Fruit fly (Drosophila melanogaster) whole organism, embryonic: ENCODE results near the gene bb8.

Experiments used
- ATbp ChIP-seq: fragments of 200-800 bp; sonication (Bioruptor generic); optimal IDR thresholded peaks from 2 replicates; lab custom pipeline; 2017; ENCODE audit warnings: missing biosample characterization, mild to moderate bottlenecking, missing genetic modification characterization, missing genetic modification reagents
- BtbVII ChIP-seq: fragments of 200-800 bp; sonication (Bioruptor generic); optimal IDR thresholded peaks from 3 replicates; lab custom pipeline; 2017; ENCODE audit warnings: missing biosample characterization, mild to moderate bottlenecking, missing genetic modification characterization
- CG10274 ChIP-seq: fragments of 200-800 bp; sonication (Bioruptor generic); optimal IDR thresholded peaks from 3 replicates; lab custom pipeline; 2017; ENCODE audit warnings: missing biosample characterization, mild to moderate bottlenecking, missing genetic modification characterization
- CG11247 ChIP-seq: fragments of 200-800 bp; sonication (Bioruptor generic); IDR thresholded peaks from 2 replicates; pipeline ENCODE4 v1.3.6; 2022; ENCODE audit warnings: missing biosample characterization, missing genetic modification characterization
- CG12071 ChIP-seq: fragments of 200-800 bp; sonication (Bioruptor generic); optimal IDR thresholded peaks from 3 replicates; lab custom pipeline; 2018; ENCODE audit warnings: missing biosample characterization, mild to moderate bottlenecking, missing genetic modification characterization
- CG12299 ChIP-seq: fragments of 200-800 bp; sonication (Bioruptor generic); optimal IDR thresholded peaks from 2 replicates; lab custom pipeline; 2018; ENCODE audit warnings: missing biosample characterization, mild to moderate bottlenecking, missing genetic modification characterization
- CG13296 ChIP-seq: fragments of 200-800 bp; sonication (Bioruptor generic); optimal IDR thresholded peaks from 3 replicates; lab custom pipeline; 2018; ENCODE audit warnings: missing biosample characterization, mild to moderate bottlenecking, missing genetic modification characterization
- CG16815 ChIP-seq: fragments of 200-800 bp; sonication (Bioruptor generic); optimal IDR thresholded peaks from 3 replicates; lab custom pipeline; 2017; ENCODE audit warnings: missing biosample characterization, mild to moderate bottlenecking, missing genetic modification characterization
- CG17186 ChIP-seq: fragments of 200-800 bp; sonication (Bioruptor generic); optimal IDR thresholded peaks from 3 replicates; lab custom pipeline; 2017; ENCODE audit warnings: missing biosample characterization, missing genetic modification reagents, missing genetic modification characterization
- CG17385 ChIP-seq: fragments of 200-800 bp; sonication (Bioruptor generic); optimal IDR thresholded peaks from 3 replicates; lab custom pipeline; 2018; ENCODE audit warnings: missing biosample characterization, mild to moderate bottlenecking, missing genetic modification characterization
- CG18599 ChIP-seq: fragments of 200-800 bp; sonication (Bioruptor generic); optimal IDR thresholded peaks from 3 replicates; lab custom pipeline; 2017; ENCODE audit warnings: missing biosample characterization, missing genetic modification characterization, mild to moderate bottlenecking, moderate library complexity, missing genetic modification reagents
- CG18619 ChIP-seq: fragments of 200-800 bp; sonication (Bioruptor generic); optimal IDR thresholded peaks from 3 replicates; lab custom pipeline; 2017; ENCODE audit warnings: missing biosample characterization, mild to moderate bottlenecking, missing genetic modification characterization
- CG2116 ChIP-seq: fragments of 200-800 bp; sonication (Bioruptor generic); optimal IDR thresholded peaks from 3 replicates; lab custom pipeline; 2018; ENCODE audit warnings: missing biosample characterization, mild to moderate bottlenecking, missing genetic modification characterization
- CG32532 ChIP-seq: fragments of 200-800 bp; sonication (Bioruptor generic); IDR thresholded peaks from 2 replicates; pipeline ENCODE4 v1.3.6; 2022; ENCODE audit warnings: missing biosample characterization, missing genetic modification characterization
- CG3726 ChIP-seq: fragments of 200-800 bp; sonication (Bioruptor generic); IDR thresholded peaks from 3 replicates; pipeline ENCODE4, ENCODE4 v1.3.6; 2022; ENCODE audit warnings: missing biosample characterization, missing genetic modification characterization
- CG42726 ChIP-seq: fragments of 200-800 bp; sonication (Bioruptor generic); IDR thresholded peaks from 2 replicates; pipeline ENCODE4 v1.3.6; 2022; ENCODE audit warnings: missing biosample characterization, missing genetic modification characterization; ENCODE audit not compliant: partially characterized antibody
- CG4854 ChIP-seq: fragments of 200-800 bp; sonication (Bioruptor generic); optimal IDR thresholded peaks from 2 replicates; lab custom pipeline; 2016; ENCODE audit warnings: missing biosample characterization, missing genetic modification characterization, inconsistent platforms
- CG6654 ChIP-seq: fragments of 200-800 bp; sonication (Bioruptor generic); optimal IDR thresholded peaks from 2 replicates; lab custom pipeline; 2017; ENCODE audit warnings: missing biosample characterization, mild to moderate bottlenecking, missing genetic modification characterization
- CG7372 ChIP-seq: fragments of 200-800 bp; sonication (Bioruptor generic); IDR thresholded peaks from 2 replicates; pipeline ENCODE4 v1.3.6; 2022; ENCODE audit warnings: missing biosample characterization, missing genetic modification characterization
- CG7745 ChIP-seq: fragments of 200-800 bp; sonication (Bioruptor generic); optimal IDR thresholded peaks from 2 replicates; lab custom pipeline; 2018; ENCODE audit warnings: missing biosample characterization, mild to moderate bottlenecking, missing genetic modification characterization, moderate library complexity
- CG8290 ChIP-seq, 3 experiments: fragments of 200-800 bp; sonication (Bioruptor generic); optimal IDR thresholded peaks; 2 replicates each; lab custom pipeline; 2016 to 2019; ENCODE audit warnings: missing biosample characterization in 3 of 3, missing genetic modification characterization in 3 of 3, mild to moderate bottlenecking in 2 of 3, moderate library complexity in 1 of 3
- CG8359 ChIP-seq: fragments of 200-800 bp; sonication (Bioruptor generic); optimal IDR thresholded peaks from 2 replicates; lab custom pipeline; 2017; ENCODE audit warnings: missing biosample characterization, mild to moderate bottlenecking, missing genetic modification characterization, borderline replicate concordance
- CG9876 ChIP-seq: fragments of 200-800 bp; sonication (Bioruptor generic); optimal IDR thresholded peaks from 2 replicates; lab custom pipeline; 2016; ENCODE audit warnings: missing biosample characterization, missing genetic modification characterization
- Dfd ChIP-seq, 2 experiments: fragments of >200 bp; optimal IDR thresholded peaks; 2 replicates each; lab custom pipeline; 2017; ENCODE audit warnings: missing biosample characterization in 2 of 2, missing genetic modification characterization in 2 of 2
- ERR ChIP-seq: fragments of 200-800 bp; sonication (Bioruptor generic); optimal IDR thresholded peaks from 2 replicates; lab custom pipeline; 2016; ENCODE audit warnings: missing biosample characterization, missing genetic modification characterization
- Gug ChIP-seq: fragments of 200-800 bp; sonication (Bioruptor generic); IDR thresholded peaks from 4 replicates; pipeline ENCODE4 v1.3.6; 2022; ENCODE audit warnings: missing biosample characterization, missing genetic modification characterization
- Hr51 ChIP-seq, 2 experiments: fragments of 200-800 bp; sonication (Bioruptor generic); optimal IDR thresholded peaks; 2 replicates in 1 of 2; 3 replicates in 1 of 2; lab custom pipeline; 2016 to 2018; ENCODE audit warnings: missing biosample characterization in 2 of 2, missing genetic modification characterization in 2 of 2, mild to moderate bottlenecking in 1 of 2, moderate library complexity in 1 of 2
- Rfx ChIP-seq: fragments of 200-800 bp; sonication (Bioruptor generic); IDR thresholded peaks from 2 replicates; pipeline ENCODE4 v1.3.6; 2022; ENCODE audit warnings: missing biosample characterization, missing genetic modification characterization
- Side ChIP-seq: fragments of 200-800 bp; sonication (Bioruptor generic); optimal IDR thresholded peaks from 2 replicates; lab custom pipeline; 2016; ENCODE audit warnings: missing biosample characterization, missing genetic modification characterization
- YL-1 ChIP-seq: fragments of 200-800 bp; sonication (Bioruptor generic); optimal IDR thresholded peaks from 3 replicates; lab custom pipeline; 2017; ENCODE audit warnings: missing biosample characterization, mild to moderate bottlenecking, missing genetic modification characterization
- az2 ChIP-seq: fragments of 200-800 bp; sonication (Bioruptor generic); optimal IDR thresholded peaks from 3 replicates; lab custom pipeline; 2016; ENCODE audit warnings: missing biosample characterization, missing genetic modification characterization
- bsh ChIP-seq, 2 experiments: fragments of 200-800 bp; sonication (Bioruptor generic); optimal IDR thresholded peaks; 2 replicates each; lab custom pipeline; 2017 to 2018; ENCODE audit warnings: mild to moderate bottlenecking in 2 of 2, missing biosample characterization in 2 of 2, missing genetic modification characterization in 2 of 2, moderate library complexity in 1 of 2
- ci ChIP-seq: fragments of 200-800 bp; sonication (Bioruptor generic); IDR thresholded peaks from 3 replicates; pipeline ENCODE4 v1.3.6; 2022; ENCODE audit warnings: missing biosample characterization, missing genetic modification characterization
- fd3F ChIP-seq: fragments of 200-800 bp; sonication (Bioruptor generic); optimal IDR thresholded peaks from 2 replicates; lab custom pipeline; 2018; ENCODE audit warnings: missing biosample characterization, mild to moderate bottlenecking, missing genetic modification characterization, moderate library complexity
- fd64A ChIP-seq: fragments of 200-800 bp; sonication (Bioruptor generic); optimal IDR thresholded peaks from 3 replicates; lab custom pipeline; 2018; ENCODE audit warnings: missing biosample characterization, mild to moderate bottlenecking, missing genetic modification characterization
- gem ChIP-seq: fragments of 200-800 bp; sonication (Bioruptor generic); optimal IDR thresholded peaks from 2 replicates; lab custom pipeline; 2019; ENCODE audit warnings: missing biosample characterization, mild to moderate bottlenecking, missing genetic modification characterization, moderate library complexity
- hbn ChIP-seq: fragments of 200-800 bp; sonication (Bioruptor generic); IDR thresholded peaks from 2 replicates; pipeline ENCODE4 v1.3.6; 2022; ENCODE audit warnings: missing biosample characterization, missing genetic modification characterization; ENCODE audit not compliant: partially characterized antibody
- lab ChIP-seq: fragments of 200-800 bp; sonication (Bioruptor generic); optimal IDR thresholded peaks from 3 replicates; lab custom pipeline; 2017; ENCODE audit warnings: missing biosample characterization, missing genetic modification characterization, mild to moderate bottlenecking, moderate library complexity, missing genetic modification reagents
- odd ChIP-seq: fragments of 200-800 bp; sonication (Bioruptor generic); optimal IDR thresholded peaks from 2 replicates; lab custom pipeline; 2017; ENCODE audit warnings: missing biosample characterization, mild to moderate bottlenecking, missing genetic modification characterization
- prd ChIP-seq, 3 experiments: fragments of >200 bp in 2 of 3; fragments of 200-800 bp in 1 of 3; sonication (Bioruptor generic) in 1 of 3; optimal IDR thresholded peaks in 2 of 3; IDR thresholded peaks in 1 of 3; 2 replicates in 2 of 3; 3 replicates in 1 of 3; pipeline versions ENCODE4 v1.3.6 to Lab custom; 2017 to 2022; ENCODE audit warnings: missing biosample characterization in 1 of 3, missing genetic modification characterization in 1 of 3
- pum ChIP-seq: fragments of 200-800 bp; sonication (Bioruptor generic); optimal IDR thresholded peaks from 2 replicates; lab custom pipeline; 2016; ENCODE audit warnings: missing biosample characterization, missing genetic modification characterization
- ranshi ChIP-seq: fragments of 200-800 bp; sonication (Bioruptor generic); IDR thresholded peaks from 2 replicates; pipeline ENCODE4 v1.3.6; 2022; ENCODE audit warnings: missing biosample characterization, missing genetic modification characterization
- seq ChIP-seq: fragments of 200-800 bp; sonication (Bioruptor generic); IDR thresholded peaks from 2 replicates; pipeline ENCODE4 v1.3.6; 2022; ENCODE audit warnings: missing biosample characterization, missing genetic modification characterization
- so ChIP-seq: fragments of 200-800 bp; sonication (Bioruptor generic); IDR thresholded peaks from 3 replicates; pipeline ENCODE4 v1.3.6; 2022; ENCODE audit warnings: missing biosample characterization, missing genetic modification characterization
- sr ChIP-seq: fragments of 200-800 bp; sonication (Bioruptor generic); IDR thresholded peaks from 3 replicates; pipeline ENCODE4 v1.3.6; 2022; ENCODE audit warnings: missing biosample characterization, missing genetic modification characterization
- twi ChIP-seq: fragments of 200-800 bp; optimal IDR thresholded peaks from 2 replicates; lab custom pipeline; 2019; ENCODE audit warnings: missing biosample characterization, mild to moderate bottlenecking, missing genetic modification characterization, moderate library complexity

The bb8 gene

DNA sequence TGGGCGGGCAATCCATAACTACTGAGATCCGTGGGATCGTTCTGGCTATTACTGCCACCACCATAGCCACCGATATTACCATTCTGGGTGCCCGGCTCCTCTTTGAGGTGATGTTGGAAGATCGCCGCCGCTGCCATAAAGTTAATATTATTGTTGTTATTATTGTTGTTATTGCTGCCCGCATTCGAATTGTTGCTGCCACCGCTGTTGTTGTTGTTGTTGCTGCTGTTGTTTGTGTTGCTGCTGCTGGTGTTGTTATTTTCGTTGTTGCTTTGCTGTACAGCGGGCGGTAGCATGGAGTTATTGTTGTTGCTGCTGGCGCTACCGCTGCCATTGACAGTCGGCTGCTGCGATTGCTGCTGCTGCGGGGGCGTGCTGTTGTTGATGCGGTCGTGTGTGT, 2.3 kb upstream of the bb8 start (continued):
- TF ChIP-seq CG13296 (GFP tag; lab: Kevin White, UChicago), result no peak
- no peak for TF ChIP-seq CG7745 (tag; lab: Kevin White, UChicago)
- no peak for TF ChIP-seq CG7372
- TF ChIP-seq CG2116, result no peak
- no peak for TF ChIP-seq CG4854 (GFP tag; lab: Kevin White, UChicago)
- TF ChIP-seq CG32532 (GFP tag; lab: Robert Waterston, UW), result no peak
- no peak for TF ChIP-seq Hr51 (GFP tag; optimal IDR thresholded peaks at IDR 0.05; lab: Kevin White, UChicago)

DNA sequence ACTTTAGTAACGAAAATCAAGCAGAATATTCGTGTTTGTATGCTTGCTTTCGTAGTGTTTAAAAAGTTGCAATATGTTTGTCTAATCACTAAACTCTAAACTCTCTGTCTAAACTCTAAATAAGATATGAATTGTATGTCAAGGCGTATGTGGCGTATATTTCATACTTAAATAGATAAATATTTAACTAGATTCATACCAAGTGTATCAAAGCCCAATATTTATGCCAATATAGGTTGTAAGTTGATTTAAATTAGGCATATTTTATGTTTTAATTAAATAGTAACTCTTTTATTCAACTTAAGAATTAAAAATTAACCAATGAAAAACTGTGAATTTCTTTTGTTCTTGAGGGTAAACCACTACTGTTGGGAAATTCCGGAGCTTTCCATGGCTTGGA, 2.0 kb downstream of the bb8 start, which contains the start of gene wam:
wam (minus strand) TSS at position 101 of the 400 bp plus-strand sequence.
- TF ChIP-seq so (GFP tag; lab: Robert Waterston, UW) (no peak), Side (GFP tag; lab: Kevin White, UChicago) (no peak), twi (tag; lab: Kevin White, UChicago) (no peak), ERR (GFP tag; lab: Kevin White, UChicago) (no peak)

- TF ChIP-seq CG16815 (GFP tag; lab: Kevin White, UChicago) (no peak), CG12299 (tag; lab: Kevin White, UChicago) (peak; percentile 45), CG8290 (GFP tag; optimal IDR thresholded peaks at IDR 0.05; lab: Kevin White, UChicago) (no peak), CG8290 (tag; optimal IDR thresholded peaks at IDR 0.05; lab: Kevin White, UChicago) (no peak), Gug (GFP tag; lab: Robert Waterston, UW) (no peak), CG6654 (GFP tag; lab: Kevin White, UChicago) (no peak), CG9876 (no peak), CG18619 (GFP tag; lab: Kevin White, UChicago) (peak; percentile 12), lab (GFP tag; lab: Kevin White, UChicago) (peak; percentile 68), prd (optimal IDR thresholded peaks at IDR 0.05; lab: Kevin White, UChicago) (no peak), prd (GFP tag; IDR thresholded peaks at IDR 0.05; lab: Robert Waterston, UW) (no peak), CG11247 (GFP tag; lab: Robert Waterston, UW) (no peak), hbn (GFP tag; lab: Robert Waterston, UW) (no peak), CG12071 (peak; percentile 74), az2 (no peak), CG8359 (GFP tag; lab: Kevin White, UChicago) (peak; percentile 3), Dfd (GFP tag; optimal IDR thresholded peaks at IDR 0.05; lab: Kevin White, UChicago) (no peak), CG42726 (GFP tag; lab: Robert Waterston, UW) (no peak), odd (peak; percentile 74), pum (GFP tag; lab: Kevin White, UChicago) (no peak), sr (no peak), fd3F (GFP tag; lab: Kevin White, UChicago) (peak; percentile 26), gem (tag; lab: Kevin White, UChicago) (no peak), CG18599 (GFP tag; lab: Kevin White, UChicago) (peak; percentile 57), CG17186 (GFP tag; lab: Kevin White, UChicago) (no peak), BtbVII (GFP tag; lab: Kevin White, UChicago) (peak; percentile 75), fd64A (GFP tag; lab: Kevin White, UChicago) (peak; percentile 10), ci (peak; percentile 32; the same call in 1 of the 3 replicates), CG10274 (GFP tag; lab: Kevin White, UChicago) (no peak), ranshi (GFP tag; lab: Robert Waterston, UW) (no peak), ATbp (GFP tag; lab: Kevin White, UChicago) (peak; percentile 58), YL-1 (GFP tag; lab: Kevin White, UChicago) (peak; percentile 12), bsh (GFP tag; optimal IDR thresholded peaks at IDR 0.05; lab: Kevin White, UChicago) (peak in 1 of 2 experiments; percentile 8), CG17385 (GFP tag; lab: Kevin White, UChicago) (peak; percentile 45), CG3726 (no peak), Rfx (GFP tag; lab: Robert Waterston, UW) (peak; percentile 36; the same call in 1 of the 2 replicates), seq (no peak)
Observed at dm6 chr3R:23284256-23284655, 5.7 kb downstream of the bb8 start.
